Worm (Caenorhabditis elegans) whole organism, mixed stage, embryonic: ENCODE results near the gene pot-2.

ENCODE experiments used
- M03D4.4 ChIP-seq: sonication (generic microtip); optimal IDR thresholded peaks from 2 replicates; lab custom pipeline; 2017; ENCODE audit warnings: mild to moderate bottlenecking, missing genetic modification characterization, missing compliant biosample characterization
- bed-3 ChIP-seq: fragments of 200-800 bp; sonication (Bioruptor generic); optimal IDR thresholded peaks from 3 replicates; lab custom pipeline; 2018; ENCODE audit warnings: mild to moderate bottlenecking, missing genetic modification characterization, moderate library complexity, missing compliant biosample characterization
- blmp-1 ChIP-seq: fragments of 150-350 bp; optimal IDR thresholded peaks from 2 replicates; lab custom pipeline; 2014; ENCODE audit warnings: missing biosample characterization, missing genetic modification characterization
- ceh-39 ChIP-seq: fragments of 150-350 bp; optimal IDR thresholded peaks from 2 replicates; lab custom pipeline; 2014; ENCODE audit warnings: missing biosample characterization, missing genetic modification characterization
- ceh-43 ChIP-seq: fragments of 200-800 bp; sonication (Bioruptor generic); optimal IDR thresholded peaks from 2 replicates; lab custom pipeline; 2018; ENCODE audit warnings: mild to moderate bottlenecking, missing genetic modification characterization, moderate library complexity, missing compliant biosample characterization
- ceh-83 ChIP-seq: fragments of 200-800 bp; sonication (Bioruptor generic); optimal IDR thresholded peaks from 2 replicates; lab custom pipeline; 2018; ENCODE audit warnings: mild to moderate bottlenecking, missing genetic modification characterization, missing compliant biosample characterization
- ces-1 ChIP-seq: fragments of 150-350 bp; optimal IDR thresholded peaks from 2 replicates; lab custom pipeline; 2014; ENCODE audit warnings: missing biosample characterization, missing genetic modification reagents, missing genetic modification characterization
- drap-1 ChIP-seq: fragments of 200-800 bp; sonication (Bioruptor generic); optimal IDR thresholded peaks from 3 replicates; lab custom pipeline; 2018; ENCODE audit warnings: mild to moderate bottlenecking, missing genetic modification characterization, missing compliant biosample characterization
- elt-1 ChIP-seq: sonication (generic microtip); optimal IDR thresholded peaks from 2 replicates; lab custom pipeline; 2017; ENCODE audit warnings: missing genetic modification characterization, mild to moderate bottlenecking, missing compliant biosample characterization, antibody characterized with exemption, moderate library complexity, borderline replicate concordance; ENCODE audit not compliant: insufficient read depth
- elt-3 ChIP-seq: fragments of 150-350 bp; optimal IDR thresholded peaks from 2 replicates; lab custom pipeline; 2014; ENCODE audit warnings: missing biosample characterization, missing genetic modification characterization
- flh-1 ChIP-seq: fragments of 200-800 bp; sonication (Bioruptor generic); optimal IDR thresholded peaks from 2 replicates; lab custom pipeline; 2018; ENCODE audit warnings: mild to moderate bottlenecking, missing genetic modification characterization, moderate library complexity, missing compliant biosample characterization
- ham-2 ChIP-seq: fragments of 200-800 bp; sonication (Bioruptor generic); optimal IDR thresholded peaks from 2 replicates; lab custom pipeline; 2018; ENCODE audit warnings: mild to moderate bottlenecking, missing genetic modification characterization, missing compliant biosample characterization
- hlh-1 ChIP-seq: fragments of 150-350 bp; optimal IDR thresholded peaks from 2 replicates; lab custom pipeline; 2014; ENCODE audit warnings: missing biosample characterization, missing genetic modification reagents, missing genetic modification characterization
- lin-13 ChIP-seq: fragments of 150-350 bp; optimal IDR thresholded peaks from 2 replicates; lab custom pipeline; 2014; ENCODE audit warnings: missing biosample characterization, missing genetic modification characterization
- lin-32 ChIP-seq: fragments of 200-800 bp; sonication (Bioruptor generic); optimal IDR thresholded peaks from 2 replicates; lab custom pipeline; 2018; ENCODE audit warnings: mild to moderate bottlenecking, missing genetic modification characterization, missing compliant biosample characterization
- mab-5 ChIP-seq: fragments of 150-350 bp; optimal IDR thresholded peaks from 2 replicates; lab custom pipeline; 2014; ENCODE audit warnings: missing biosample characterization, missing genetic modification characterization
- mls-2 ChIP-seq: sonication (generic microtip); optimal IDR thresholded peaks from 2 replicates; lab custom pipeline; 2016; ENCODE audit warnings: mild to moderate bottlenecking, missing genetic modification characterization, moderate library complexity, missing compliant biosample characterization
- nhr-12 ChIP-seq: fragments of 150-350 bp; optimal IDR thresholded peaks from 2 replicates; lab custom pipeline; 2014; ENCODE audit warnings: missing biosample characterization, missing genetic modification characterization
- nhr-2 ChIP-seq: fragments of 150-350 bp; optimal IDR thresholded peaks from 2 replicates; lab custom pipeline; 2014; ENCODE audit warnings: missing biosample characterization, missing genetic modification characterization
- nhr-237 ChIP-seq: fragments of 150-350 bp; optimal IDR thresholded peaks from 2 replicates; lab custom pipeline; 2014; ENCODE audit warnings: missing biosample characterization, missing genetic modification characterization
- nhr-28 ChIP-seq: fragments of 150-350 bp; optimal IDR thresholded peaks from 2 replicates; lab custom pipeline; 2014; ENCODE audit warnings: missing biosample characterization, missing genetic modification characterization
- nhr-76 ChIP-seq: sonication (generic microtip); optimal IDR thresholded peaks from 2 replicates; lab custom pipeline; 2017; ENCODE audit warnings: missing biosample characterization, missing genetic modification characterization
- pha-4 ChIP-seq: fragments of 150-350 bp; optimal IDR thresholded peaks from 2 replicates; lab custom pipeline; 2018; ENCODE audit warnings: missing biosample characterization, missing genetic modification reagents, missing genetic modification characterization
- sem-2 ChIP-seq: fragments of 200-800 bp; sonication (Bioruptor generic); optimal IDR thresholded peaks from 2 replicates; lab custom pipeline; 2018; ENCODE audit warnings: mild to moderate bottlenecking, missing genetic modification characterization, missing compliant biosample characterization
- snpc-4 ChIP-seq: fragments of 150-350 bp; optimal IDR thresholded peaks from 2 replicates; lab custom pipeline; 2014; ENCODE audit warnings: missing biosample characterization, missing genetic modification characterization
- sptf-1 ChIP-seq: sonication (generic microtip); optimal IDR thresholded peaks from 2 replicates; lab custom pipeline; 2017; ENCODE audit warnings: mild to moderate bottlenecking, missing genetic modification characterization, moderate library complexity, missing compliant biosample characterization
- tbx-8 ChIP-seq: fragments of 200-800 bp; sonication (Bioruptor generic); optimal IDR thresholded peaks from 2 replicates; lab custom pipeline; 2018; ENCODE audit warnings: mild to moderate bottlenecking, missing genetic modification characterization, moderate library complexity, missing compliant biosample characterization
- unc-39 ChIP-seq: fragments of 150-350 bp; optimal IDR thresholded peaks from 2 replicates; lab custom pipeline; 2014; ENCODE audit warnings: missing biosample characterization, missing genetic modification characterization
- unc-62 ChIP-seq: fragments of 150-350 bp; optimal IDR thresholded peaks from 2 replicates; lab custom pipeline; 2014; ENCODE audit warnings: missing biosample characterization, missing genetic modification reagents, missing genetic modification characterization
- zip-8 ChIP-seq: fragments of 150-350 bp; optimal IDR thresholded peaks from 2 replicates; lab custom pipeline; 2014; ENCODE audit warnings: missing biosample characterization, missing genetic modification characterization
- ztf-11 ChIP-seq: fragments of 150-350 bp; optimal IDR thresholded peaks from 2 replicates; lab custom pipeline; 2014; ENCODE audit warnings: missing biosample characterization, missing genetic modification characterization

Gene pot-2

ce11 chrII:14510162-14510561 lies 13.8 kb upstream of the pot-2 start:
- TF ChIP-seq unc-39 (no peak), drap-1 (GFP tag; lab: Kevin White, UChicago) (no peak), ceh-83 (GFP tag; lab: Kevin White, UChicago) (no peak), ztf-11 (tag; lab: Kevin White, UChicago) (no peak), lin-32 (no peak), nhr-237 (tag; lab: Kevin White, UChicago) (no peak), blmp-1 (tag; lab: Kevin White, UChicago) (no peak), ces-1 (GFP tag; lab: Kevin White, UChicago) (no peak), tbx-8 (no peak), zip-8 (tag; lab: Kevin White, UChicago) (no peak), M03D4.4 (tag; lab: Kevin White, UChicago) (no peak), ceh-43 (GFP tag; lab: Kevin White, UChicago) (no peak), elt-3 (tag; lab: Kevin White, UChicago) (no peak), ham-2 (GFP tag; lab: Kevin White, UChicago) (no peak), hlh-1 (tag; lab: Kevin White, UChicago) (no peak), nhr-2 (no peak), nhr-12 (tag; lab: Kevin White, UChicago) (no peak)
- TF ChIP-seq, all 35 proteins: peak for 0

- TF ChIP-seq sem-2 (GFP tag; lab: Kevin White, UChicago): no peak
- TF ChIP-seq ces-1 (GFP tag; lab: Kevin White, UChicago): no peak
- no peak for TF ChIP-seq blmp-1 (tag; lab: Kevin White, UChicago)
- no peak for TF ChIP-seq ceh-83 (GFP tag; lab: Kevin White, UChicago)
- TF ChIP-seq ham-2 (GFP tag; lab: Kevin White, UChicago): no peak
- no peak for TF ChIP-seq mab-5
- no peak for TF ChIP-seq ztf-11 (tag; lab: Kevin White, UChicago)
- no peak for TF ChIP-seq tbx-8
- TF ChIP-seq mls-2 (tag; lab: Kevin White, UChicago): no peak
- no peak for TF ChIP-seq nhr-76
- TF ChIP-seq nhr-12 (tag; lab: Kevin White, UChicago): no peak
Observed at ce11 chrII:14511189-14511588, 12.8 kb upstream of the pot-2 start, which contains the start of gene K10H10.13. Gene K10H10.13 (minus strand): TSS chrII:14511289.

ce11 chrII:14515017-14515416 lies 9.0 kb upstream of the pot-2 start, which contains the start of gene K10H10.9:
Gene K10H10.9 (minus strand): TSS chrII:14515117.
- TF ChIP-seq zip-8 (tag; lab: Kevin White, UChicago): no peak
- TF ChIP-seq unc-39: no peak
- TF ChIP-seq tbx-8: no peak
- TF ChIP-seq flh-1 (GFP tag; lab: Kevin White, UChicago): no peak
- TF ChIP-seq snpc-4 (tag; lab: Kevin White, UChicago): no peak
- TF ChIP-seq ceh-43 (GFP tag; lab: Kevin White, UChicago): no peak
- no peak for TF ChIP-seq lin-13 (tag; lab: Kevin White, UChicago)
- no peak for TF ChIP-seq unc-62 (GFP tag; lab: Kevin White, UChicago)
- no peak for TF ChIP-seq pha-4
- no peak for TF ChIP-seq mls-2 (tag; lab: Kevin White, UChicago)
- no peak for TF ChIP-seq nhr-2
- TF ChIP-seq blmp-1 (tag; lab: Kevin White, UChicago): no peak
- TF ChIP-seq ham-2 (GFP tag; lab: Kevin White, UChicago): no peak
- TF ChIP-seq nhr-237 (tag; lab: Kevin White, UChicago): no peak
- no peak for TF ChIP-seq sem-2 (GFP tag; lab: Kevin White, UChicago)
- TF ChIP-seq ceh-39 (tag; lab: Kevin White, UChicago): no peak
- no peak for TF ChIP-seq mab-5
- no peak for TF ChIP-seq nhr-28
- no peak for TF ChIP-seq sptf-1
- TF ChIP-seq hlh-1 (tag; lab: Kevin White, UChicago): no peak

ce11 chrII:14522037-14522436 lies 1.9 kb upstream of the pot-2 start, which contains the start of gene btb-19:
Gene btb-19 (minus strand): TSS chrII:14522137.
- TF ChIP-seq pha-4 (no peak), lin-13 (tag; lab: Kevin White, UChicago) (no peak), nhr-76 (no peak), bed-3 (GFP tag; lab: Kevin White, UChicago) (no peak), ham-2 (GFP tag; lab: Kevin White, UChicago) (no peak), ceh-43 (GFP tag; lab: Kevin White, UChicago) (no peak), sem-2 (GFP tag; lab: Kevin White, UChicago) (no peak), nhr-2 (no peak), drap-1 (GFP tag; lab: Kevin White, UChicago) (no peak), unc-39 (no peak), mls-2 (tag; lab: Kevin White, UChicago) (no peak)

- TF ChIP-seq ceh-83 (GFP tag; lab: Kevin White, UChicago) (no peak), lin-13 (tag; lab: Kevin White, UChicago) (no peak), snpc-4 (tag; lab: Kevin White, UChicago) (no peak), zip-8 (tag; lab: Kevin White, UChicago) (no peak), elt-1 (no peak), sem-2 (GFP tag; lab: Kevin White, UChicago) (no peak), flh-1 (GFP tag; lab: Kevin White, UChicago) (no peak)
Observed at ce11 chrII:14523070-14523572, 852 bp upstream of the pot-2 start, which contains the start of gene btb-20. Gene btb-20 (minus strand): TSS chrII:14523522.
